Fruit fly (Drosophila melanogaster): ENCODE data around the gene Mst87F.

Gene Mst87F

DNA sequence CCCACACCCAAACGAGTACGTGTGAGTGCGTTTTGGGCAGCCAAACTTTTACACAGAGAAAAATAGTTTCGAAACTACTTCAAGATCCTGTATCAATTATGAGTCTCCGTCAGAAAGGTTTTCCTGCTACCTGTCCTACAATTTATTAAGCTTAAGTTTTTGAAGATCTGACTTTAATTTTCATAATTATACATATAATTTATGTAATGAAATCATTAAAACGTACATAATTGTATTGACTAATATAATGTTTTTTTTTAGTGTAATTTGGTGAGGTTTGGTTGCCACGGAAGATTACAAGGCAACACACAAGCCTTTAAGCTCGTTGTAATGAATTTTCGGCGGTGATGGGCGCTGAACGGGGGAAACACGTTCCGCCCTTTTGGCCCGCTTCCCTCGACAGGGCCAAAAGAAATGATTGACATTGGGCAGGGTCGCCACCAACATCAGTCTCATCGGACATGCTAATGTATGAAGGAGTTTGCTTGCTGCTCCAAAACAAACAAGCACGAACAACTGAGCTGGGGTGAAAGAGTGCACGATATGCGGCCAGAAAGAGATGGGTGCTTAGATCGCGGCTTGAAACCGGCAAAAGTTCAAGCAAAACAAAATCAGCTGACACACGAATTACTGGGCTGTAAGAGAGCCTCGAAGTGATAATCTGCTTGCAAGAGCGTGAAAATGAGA is 33.7 kb downstream of the Mst87F start (continued):
- TF ChIP-seq crp (GFP tag; optimal IDR thresholded peaks at IDR 0.05), result no peak
- TF ChIP-seq wdn (GFP tag; IDR thresholded peaks at IDR 0.05), result no peak
- peak; percentile 64 for TF ChIP-seq esg (GFP tag; conservative IDR thresholded peaks at IDR 0.05)
- TF ChIP-seq Sry-β (GFP tag; optimal IDR thresholded peaks at IDR 0.05), result no peak
- peak; percentile 85 for TF ChIP-seq CG2678 (tag; optimal IDR thresholded peaks at IDR 0.05)
- TF ChIP-seq ato (GFP tag; IDR thresholded peaks at IDR 0.05; ENCODE audit: partially characterized antibody), result no peak
- TF ChIP-seq CG1024 (GFP tag; IDR thresholded peaks at IDR 0.05), result peak; percentile 58
- peak; percentile 54 for TF ChIP-seq CG9437 (GFP tag; optimal IDR thresholded peaks at IDR 0.05)
- TF ChIP-seq CrebB (tag; optimal IDR thresholded peaks at IDR 0.05), result no peak
- peak; percentile 77 for TF ChIP-seq CG6689 (GFP tag; IDR thresholded peaks at IDR 0.05)
- TF ChIP-seq CG13424 (tag; optimal IDR thresholded peaks at IDR 0.05), result peak; percentile 78
- TF ChIP-seq dysf (GFP tag; IDR thresholded peaks at IDR 0.05), result peak; percentile 62
- TF ChIP-seq caup (GFP tag; optimal IDR thresholded peaks at IDR 0.05; ENCODE audit: severe bottlenecking), result peak; percentile 15
- peak; percentile 36 for TF ChIP-seq tio (GFP tag; optimal IDR thresholded peaks at IDR 0.05)
- no peak for TF ChIP-seq grn (GFP tag; optimal IDR thresholded peaks at IDR 0.05)
- TF ChIP-seq crol (GFP tag; IDR thresholded peaks at IDR 0.05), result no peak
- TF ChIP-seq br (optimal IDR thresholded peaks at IDR 0.05), result no peak
- TF ChIP-seq Lhr (GFP tag; optimal IDR thresholded peaks at IDR 0.05), result peak; percentile 64
- TF ChIP-seq Jarid2 (GFP tag; optimal IDR thresholded peaks at IDR 0.05), result peak; percentile 40
- TF ChIP-seq twi (tag; optimal IDR thresholded peaks at IDR 0.05), result peak; percentile 35
- TF ChIP-seq chinmo (GFP tag; IDR thresholded peaks at IDR 0.05; ENCODE audit: partially characterized antibody), result no peak
- TF ChIP-seq D19A (tag; optimal IDR thresholded peaks at IDR 0.05), result peak; percentile 78
- TF ChIP-seq ssp (GFP tag; IDR thresholded peaks at IDR 0.05), result peak; percentile 51; the same call in 1 of the 2 replicates
- no peak for TF ChIP-seq CG11093 (GFP tag; IDR thresholded peaks at IDR 0.05)
- TF ChIP-seq pnt (GFP tag; optimal IDR thresholded peaks at IDR 0.05), result peak; percentile 14
- TF ChIP-seq jigr1 (GFP tag; IDR thresholded peaks at IDR 0.05), result no peak
- TF ChIP-seq Atf-2 (GFP tag; optimal IDR thresholded peaks at IDR 0.05), result no peak
- no peak for TF ChIP-seq HLH4C (GFP tag; IDR thresholded peaks at IDR 0.05; ENCODE audit: partially characterized antibody)
- TF ChIP-seq TFAM (GFP tag; optimal IDR thresholded peaks at IDR 0.05), result peak; percentile 35
- no peak for TF ChIP-seq zfh2 (GFP tag; optimal IDR thresholded peaks at IDR 0.05)
- TF ChIP-seq ken (GFP tag; IDR thresholded peaks at IDR 0.05), result peak; percentile 65; the same call in 1 of the 3 replicates
- peak; percentile 84 for TF ChIP-seq ATbp (GFP tag; optimal IDR thresholded peaks at IDR 0.05)
- TF ChIP-seq zfh1 (GFP tag; IDR thresholded peaks at IDR 0.05), result peak; percentile 61; the same call in 1 of the 3 replicates
- TF ChIP-seq CG4854 (GFP tag; optimal IDR thresholded peaks at IDR 0.05), result no peak
- TF ChIP-seq lbe (GFP tag; optimal IDR thresholded peaks at IDR 0.05), result no peak
- TF ChIP-seq Hmr (GFP tag; optimal IDR thresholded peaks at IDR 0.05), result peak; percentile 28
- no peak for TF ChIP-seq Mes4 (GFP tag; optimal IDR thresholded peaks at IDR 0.05)
- peak; percentile 26 for TF ChIP-seq scrt (GFP tag; optimal IDR thresholded peaks at IDR 0.05)
- TF ChIP-seq Usf (GFP tag; optimal IDR thresholded peaks at IDR 0.05), result peak; percentile 33
- peak; percentile 25; the same call in 1 of the 2 replicates for TF ChIP-seq E2f1 (GFP tag; IDR thresholded peaks at IDR 0.05)
- no peak for TF ChIP-seq sna (GFP tag; IDR thresholded peaks at IDR 0.05; ENCODE audit: partially characterized antibody)
- TF ChIP-seq pb (GFP tag; optimal IDR thresholded peaks at IDR 0.05), result no peak
- peak; percentile 73 for TF ChIP-seq CG2875 (GFP tag; optimal IDR thresholded peaks at IDR 0.05)
- TF ChIP-seq row (GFP tag; IDR thresholded peaks at IDR 0.05), result peak; percentile 67
- TF ChIP-seq Fer1 (GFP tag; optimal IDR thresholded peaks at IDR 0.05), result no peak
- TF ChIP-seq ara (GFP tag; IDR thresholded peaks at IDR 0.05), result peak; percentile 67
- no peak for TF ChIP-seq Bdp1 (GFP tag; optimal IDR thresholded peaks at IDR 0.05)
- no peak for TF ChIP-seq CG13894 (tag; optimal IDR thresholded peaks at IDR 0.05)
- no peak for TF ChIP-seq cas (GFP tag; IDR thresholded peaks at IDR 0.05)
- peak; percentile 85 for TF ChIP-seq CG10979 (tag; optimal IDR thresholded peaks at IDR 0.05)
